Fruit fly (Drosophila melanogaster) whole organism, embryonic: ENCODE measurements around the gene aralar1.

ENCODE experiments used
- Asciz ChIP-seq: fragments of 200-800 bp; sonication (Bioruptor generic); optimal IDR thresholded peaks from 2 replicates; lab custom pipeline; 2017; ENCODE audit warnings: missing biosample characterization, mild to moderate bottlenecking, missing genetic modification characterization, missing genetic modification reagents
- CG10431 ChIP-seq: fragments of 200-800 bp; sonication (Bioruptor generic); optimal IDR thresholded peaks from 3 replicates; lab custom pipeline; 2018; ENCODE audit warnings: missing biosample characterization, mild to moderate bottlenecking, missing genetic modification characterization
- CG1233 ChIP-seq: fragments of 200-800 bp; sonication (Bioruptor generic); optimal IDR thresholded peaks from 4 replicates; lab custom pipeline; 2018; ENCODE audit warnings: missing biosample characterization, mild to moderate bottlenecking, missing genetic modification characterization
- CG12659 ChIP-seq: fragments of 200-800 bp; sonication (Bioruptor generic); optimal IDR thresholded peaks from 3 replicates; lab custom pipeline; 2017; ENCODE audit warnings: mild to moderate bottlenecking, missing biosample characterization, missing genetic modification reagents, missing genetic modification characterization
- CG14710 ChIP-seq: fragments of 200-800 bp; sonication (Bioruptor generic); optimal IDR thresholded peaks from 3 replicates; lab custom pipeline; 2019; ENCODE audit warnings: missing biosample characterization, mild to moderate bottlenecking, missing genetic modification characterization, moderate library complexity
- CG16813 ChIP-seq: fragments of 200-800 bp; sonication (Bioruptor generic); IDR thresholded peaks from 3 replicates; pipeline ENCODE4 v1.3.6; 2022; ENCODE audit warnings: missing biosample characterization, missing genetic modification characterization; ENCODE audit not compliant: partially characterized antibody
- CG2712 ChIP-seq: fragments of 200-800 bp; optimal IDR thresholded peaks from 3 replicates; lab custom pipeline; 2019; ENCODE audit warnings: missing biosample characterization, mild to moderate bottlenecking, missing genetic modification characterization, moderate library complexity
- CG3995 ChIP-seq: fragments of 200-800 bp; sonication (Bioruptor generic); optimal IDR thresholded peaks from 3 replicates; lab custom pipeline; 2016; ENCODE audit warnings: missing biosample characterization, missing genetic modification characterization
- CG4820 ChIP-seq: fragments of 200-800 bp; sonication (Bioruptor generic); optimal IDR thresholded peaks from 3 replicates; lab custom pipeline; 2016; ENCODE audit warnings: missing biosample characterization, missing genetic modification characterization
- CG6791 ChIP-seq: fragments of 200-800 bp; sonication (Bioruptor generic); IDR thresholded peaks from 3 replicates; pipeline ENCODE4 v1.3.6; 2022; ENCODE audit warnings: missing biosample characterization, missing genetic modification characterization; ENCODE audit not compliant: partially characterized antibody
- CG7963 ChIP-seq: fragments of 200-800 bp; sonication (Bioruptor generic); IDR thresholded peaks from 3 replicates; pipeline ENCODE4 v1.3.6; 2022; ENCODE audit warnings: missing biosample characterization, missing genetic modification characterization; ENCODE audit not compliant: partially characterized antibody
- CG7987 ChIP-seq: fragments of 200-800 bp; sonication (Bioruptor generic); optimal IDR thresholded peaks from 2 replicates; lab custom pipeline; 2018; ENCODE audit warnings: missing biosample characterization, mild to moderate bottlenecking, missing genetic modification characterization, moderate library complexity
- CG9797 ChIP-seq: fragments of 200-800 bp; sonication (Bioruptor generic); optimal IDR thresholded peaks from 3 replicates; lab custom pipeline; 2018; ENCODE audit warnings: missing biosample characterization, mild to moderate bottlenecking, missing genetic modification characterization
- CG9876 ChIP-seq: fragments of 200-800 bp; sonication (Bioruptor generic); optimal IDR thresholded peaks from 2 replicates; lab custom pipeline; 2016; ENCODE audit warnings: missing biosample characterization, missing genetic modification characterization
- CHES-1-like ChIP-seq: fragments of 200-800 bp; sonication (Bioruptor generic); optimal IDR thresholded peaks from 2 replicates; lab custom pipeline; 2016; ENCODE audit warnings: missing biosample characterization, missing genetic modification characterization
- CTCF ChIP-seq: fragments of 200-800 bp; sonication (Bioruptor generic); optimal IDR thresholded peaks from 2 replicates; lab custom pipeline; 2017; ENCODE audit warnings: missing biosample characterization, mild to moderate bottlenecking, missing genetic modification characterization, moderate library complexity
- CkIIα-i1 ChIP-seq: fragments of 200-800 bp; sonication (Bioruptor generic); IDR thresholded peaks from 2 replicates; pipeline ENCODE4 v1.3.6; 2022; ENCODE audit warnings: missing biosample characterization, missing genetic modification characterization
- D19A ChIP-seq: fragments of 200-800 bp; optimal IDR thresholded peaks from 3 replicates; lab custom pipeline; 2019; ENCODE audit warnings: missing biosample characterization, mild to moderate bottlenecking, missing genetic modification characterization, moderate library complexity
- Doc3 ChIP-seq: fragments of 200-800 bp; sonication (Bioruptor generic); IDR thresholded peaks from 3 replicates; pipeline ENCODE4 v1.3.6; 2022; ENCODE audit warnings: missing biosample characterization, missing genetic modification characterization; ENCODE audit not compliant: partially characterized antibody
- Dref ChIP-seq: fragments of 200-800 bp; sonication (Bioruptor generic); IDR thresholded peaks from 2 replicates; pipeline ENCODE4 v1.3.6; 2022; ENCODE audit warnings: missing biosample characterization, missing genetic modification characterization
- Fer1 ChIP-seq: fragments of 200-800 bp; sonication (Bioruptor generic); optimal IDR thresholded peaks from 2 replicates; lab custom pipeline; 2017; ENCODE audit warnings: missing biosample characterization, mild to moderate bottlenecking, missing genetic modification characterization
- HmgZ ChIP-seq: fragments of 200-800 bp; sonication (Bioruptor generic); optimal IDR thresholded peaks from 2 replicates; lab custom pipeline; 2018; ENCODE audit warnings: missing biosample characterization, mild to moderate bottlenecking, missing genetic modification characterization
- MBD-R2 ChIP-seq: fragments of 200-800 bp; sonication (Bioruptor generic); IDR thresholded peaks from 2 replicates; pipeline ENCODE4 v1.3.6; 2022; ENCODE audit warnings: missing biosample characterization, missing genetic modification characterization
- MESR4 ChIP-seq: fragments of 200-800 bp; sonication (Bioruptor generic); optimal IDR thresholded peaks from 2 replicates; lab custom pipeline; 2018; ENCODE audit warnings: missing biosample characterization, mild to moderate bottlenecking, missing genetic modification characterization, moderate library complexity
- MTF-1 ChIP-seq: fragments of 200-800 bp; sonication (Bioruptor generic); optimal IDR thresholded peaks from 2 replicates; lab custom pipeline; 2018; ENCODE audit warnings: missing biosample characterization, mild to moderate bottlenecking, missing genetic modification characterization, borderline replicate concordance
- Opbp ChIP-seq: fragments of 200-800 bp; sonication (Bioruptor generic); IDR thresholded peaks from 3 replicates; pipeline ENCODE4 v1.3.6; 2022; ENCODE audit warnings: missing biosample characterization, missing genetic modification characterization; ENCODE audit not compliant: partially characterized antibody
- Scr ChIP-seq: fragments of 200-800 bp; sonication (Bioruptor generic); IDR thresholded peaks from 2 replicates; pipeline ENCODE4 v1.3.6; 2022; ENCODE audit warnings: missing biosample characterization, missing genetic modification characterization; ENCODE audit not compliant: partially characterized antibody
- Sry-δ ChIP-seq: fragments of 200-800 bp; sonication (Bioruptor generic); optimal IDR thresholded peaks from 2 replicates; lab custom pipeline; 2016; ENCODE audit warnings: missing biosample characterization, missing genetic modification characterization
- Xrp1 ChIP-seq: fragments of 200-800 bp; sonication (Bioruptor generic); IDR thresholded peaks from 2 replicates; pipeline ENCODE4 v1.3.6; 2022; ENCODE audit warnings: missing biosample characterization, missing genetic modification characterization
- YL-1 ChIP-seq: fragments of 200-800 bp; sonication (Bioruptor generic); optimal IDR thresholded peaks from 3 replicates; lab custom pipeline; 2017; ENCODE audit warnings: missing biosample characterization, mild to moderate bottlenecking, missing genetic modification characterization
- ap ChIP-seq: fragments of 200-800 bp; sonication (Bioruptor generic); IDR thresholded peaks from 2 replicates; pipeline ENCODE4 v1.3.6; 2022; ENCODE audit warnings: missing biosample characterization, missing genetic modification characterization
- ci ChIP-seq: fragments of 200-800 bp; sonication (Bioruptor generic); IDR thresholded peaks from 3 replicates; pipeline ENCODE4 v1.3.6; 2022; ENCODE audit warnings: missing biosample characterization, missing genetic modification characterization
- crc ChIP-seq: fragments of 200-800 bp; sonication (Bioruptor generic); optimal IDR thresholded peaks from 2 replicates; lab custom pipeline; 2016; ENCODE audit warnings: missing biosample characterization, missing genetic modification characterization
- crp ChIP-seq, 2 experiments: fragments of 200-800 bp; sonication (Bioruptor generic); optimal IDR thresholded peaks; 2 replicates in 1 of 2; 3 replicates in 1 of 2; lab custom pipeline; 2017; ENCODE audit warnings: missing biosample characterization in 2 of 2, missing genetic modification characterization in 2 of 2, mild to moderate bottlenecking in 1 of 2, moderate library complexity in 1 of 2
- fd64A ChIP-seq: fragments of 200-800 bp; sonication (Bioruptor generic); optimal IDR thresholded peaks from 3 replicates; lab custom pipeline; 2018; ENCODE audit warnings: missing biosample characterization, mild to moderate bottlenecking, missing genetic modification characterization
- her ChIP-seq: fragments of 200-800 bp; sonication (Bioruptor generic); optimal IDR thresholded peaks from 2 replicates; lab custom pipeline; 2016; ENCODE audit warnings: missing biosample characterization, missing genetic modification characterization
- inv ChIP-seq: fragments of 200-800 bp; sonication (Bioruptor generic); IDR thresholded peaks from 2 replicates; pipeline ENCODE4 v1.3.6; 2022; ENCODE audit warnings: missing biosample characterization, missing genetic modification characterization; ENCODE audit not compliant: partially characterized antibody
- nerfin-2 ChIP-seq: fragments of 200-800 bp; sonication (Bioruptor generic); IDR thresholded peaks from 2 replicates; pipeline ENCODE4 v1.3.6; 2022; ENCODE audit warnings: missing biosample characterization, missing genetic modification characterization; ENCODE audit not compliant: partially characterized antibody
- nmo ChIP-seq: fragments of 200-800 bp; sonication (Bioruptor generic); optimal IDR thresholded peaks from 2 replicates; lab custom pipeline; 2018; ENCODE audit warnings: missing biosample characterization, mild to moderate bottlenecking, missing genetic modification characterization, moderate library complexity
- onecut ChIP-seq: fragments of 200-800 bp; sonication (Bioruptor generic); IDR thresholded peaks from 2 replicates; pipeline ENCODE4 v1.3.6; 2022; ENCODE audit warnings: missing biosample characterization, missing genetic modification characterization
- repo ChIP-seq: fragments of 200-800 bp; sonication (Bioruptor generic); optimal IDR thresholded peaks from 2 replicates; lab custom pipeline; 2016; ENCODE audit warnings: missing biosample characterization, missing genetic modification characterization
- seq ChIP-seq: fragments of 200-800 bp; sonication (Bioruptor generic); IDR thresholded peaks from 2 replicates; pipeline ENCODE4 v1.3.6; 2022; ENCODE audit warnings: missing biosample characterization, missing genetic modification characterization
- slbo ChIP-seq: fragments of 200-800 bp; sonication (Bioruptor generic); IDR thresholded peaks from 2 replicates; pipeline ENCODE4 v1.3.6; 2022; ENCODE audit warnings: missing biosample characterization, missing genetic modification characterization
- sna ChIP-seq: fragments of 200-800 bp; sonication (Bioruptor generic); IDR thresholded peaks from 2 replicates; pipeline ENCODE4 v1.3.6; 2022; ENCODE audit warnings: missing biosample characterization, missing genetic modification characterization; ENCODE audit not compliant: partially characterized antibody
- stwl ChIP-seq: fragments of 200-800 bp; sonication (Bioruptor generic); optimal IDR thresholded peaks from 3 replicates; lab custom pipeline; 2018; ENCODE audit warnings: missing biosample characterization, mild to moderate bottlenecking, missing genetic modification characterization, moderate library complexity
- sug ChIP-seq: fragments of 200-800 bp; optimal IDR thresholded peaks from 2 replicates; lab custom pipeline; 2019; ENCODE audit warnings: missing biosample characterization, mild to moderate bottlenecking, missing genetic modification characterization, moderate library complexity
- twi ChIP-seq: fragments of 200-800 bp; optimal IDR thresholded peaks from 2 replicates; lab custom pipeline; 2019; ENCODE audit warnings: missing biosample characterization, mild to moderate bottlenecking, missing genetic modification characterization, moderate library complexity
- unc-4 ChIP-seq: fragments of 200-800 bp; sonication (Bioruptor generic); IDR thresholded peaks from 2 replicates; pipeline ENCODE4 v1.3.6; 2022; ENCODE audit warnings: missing biosample characterization, missing genetic modification characterization; ENCODE audit not compliant: partially characterized antibody
- zen2 ChIP-seq: fragments of 200-800 bp; sonication (Bioruptor generic); IDR thresholded peaks from 3 replicates; pipeline ENCODE4 v1.3.6; 2022; ENCODE audit warnings: missing biosample characterization, missing genetic modification characterization; ENCODE audit not compliant: partially characterized antibody

Gene aralar1

DNA sequence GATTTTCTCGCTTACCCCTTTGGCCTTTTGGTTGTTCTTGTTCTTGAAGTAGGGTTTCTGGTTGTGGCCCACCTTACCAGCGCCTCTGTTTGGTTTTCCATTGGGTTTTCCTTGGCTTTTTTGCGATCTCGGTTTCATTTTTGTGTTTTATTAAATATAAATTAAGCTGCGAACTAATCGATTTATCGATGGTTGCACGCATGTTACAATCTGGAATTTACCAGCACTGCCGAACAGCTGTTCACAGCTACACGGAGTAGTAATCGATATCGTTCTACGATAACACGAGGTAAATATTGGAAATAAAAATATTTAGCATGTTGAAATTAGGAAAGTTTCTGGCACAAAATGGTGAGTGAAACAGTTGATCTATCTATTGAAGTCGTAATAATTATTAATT, 32.0 kb downstream of the aralar1 start, which contains the start of the genes CG15535 and mRpS18C (continued):
- peak; percentile 76 for TF ChIP-seq CG16813 (GFP tag; lab: Robert Waterston, UW)
- no peak for TF ChIP-seq D19A (tag; lab: Kevin White, UChicago)
- peak; percentile 63 for TF ChIP-seq nerfin-2 (GFP tag; lab: Robert Waterston, UW)
- 0 out of 2 replicates have a peak, but pooled peaks have one; percentile 21 for TF ChIP-seq slbo (GFP tag; lab: Robert Waterston, UW)
- peak; percentile 83 for TF ChIP-seq zen2 (GFP tag; lab: Robert Waterston, UW)
- TF ChIP-seq Asciz (GFP tag; lab: Kevin White, UChicago), result no peak
- peak; percentile 40 for TF ChIP-seq HmgZ
- TF ChIP-seq Xrp1, result no peak
- no peak for TF ChIP-seq CG4820
- TF ChIP-seq MTF-1 (GFP tag; lab: Kevin White, UChicago), result peak; percentile 11
- TF ChIP-seq inv (GFP tag; lab: Robert Waterston, UW), result peak; percentile 55
- peak; percentile 87 for TF ChIP-seq stwl (tag; lab: Kevin White, UChicago)
- TF ChIP-seq Opbp (GFP tag; lab: Robert Waterston, UW), result peak; percentile 83; the same call in 2 of the 3 replicates
- TF ChIP-seq CG3995, result peak; percentile 6
- TF ChIP-seq crc (GFP tag; lab: Kevin White, UChicago), result no peak
- peak; percentile 89 for TF ChIP-seq Dref (GFP tag; lab: Robert Waterston, UW)
- TF ChIP-seq CG7987 (GFP tag; lab: Kevin White, UChicago), result peak; percentile 3
- peak; percentile 80 for TF ChIP-seq unc-4 (GFP tag; lab: Robert Waterston, UW)
- peak; percentile 12 for TF ChIP-seq Fer1 (GFP tag; lab: Kevin White, UChicago)
- TF ChIP-seq repo, result no peak
- no peak for TF ChIP-seq fd64A
- peak; percentile 57 for TF ChIP-seq CG12659 (GFP tag; lab: Kevin White, UChicago)
- peak; percentile 8 for TF ChIP-seq CG10431
- peak; percentile 73 for TF ChIP-seq Doc3 (GFP tag; lab: Robert Waterston, UW)
- TF ChIP-seq Scr (GFP tag; lab: Robert Waterston, UW), result peak; percentile 75
- TF ChIP-seq crp (GFP tag; optimal IDR thresholded peaks at IDR 0.05; lab: Kevin White, UChicago), result peak; percentile 82 to 96
- TF ChIP-seq ap (GFP tag; lab: Robert Waterston, UW), result no peak
- peak; percentile 11 for TF ChIP-seq twi (tag; lab: Kevin White, UChicago)
- TF ChIP-seq CG7963 (GFP tag; lab: Robert Waterston, UW), result peak; percentile 76
- TF ChIP-seq MBD-R2 (GFP tag; lab: Robert Waterston, UW), result peak; percentile 94
- peak; percentile 83 for TF ChIP-seq CG6791 (GFP tag; lab: Robert Waterston, UW)
- TF ChIP-seq MESR4 (GFP tag; lab: Kevin White, UChicago), result peak; percentile 64
- no peak for TF ChIP-seq seq (GFP tag; lab: Robert Waterston, UW)
- peak; percentile 22 for TF ChIP-seq nmo (GFP tag; lab: Kevin White, UChicago)
- peak; percentile 27 for TF ChIP-seq CG14710 (tag; lab: Kevin White, UChicago)
- TF ChIP-seq YL-1 (GFP tag; lab: Kevin White, UChicago), result peak; percentile 85
- TF ChIP-seq CG9876 (GFP tag; lab: Kevin White, UChicago), result no peak
- peak; percentile 15 for TF ChIP-seq CHES-1-like
- TF ChIP-seq her, result no peak
- peak; percentile 23 for TF ChIP-seq CG2712
- peak; percentile 71 for TF ChIP-seq CTCF (GFP tag; lab: Kevin White, UChicago)
- TF ChIP-seq sna (GFP tag; lab: Robert Waterston, UW), result peak; percentile 86
- TF ChIP-seq ci (GFP tag; lab: Robert Waterston, UW), result peak; percentile 5; the same call in 1 of the 3 replicates
- TF ChIP-seq onecut, result peak; percentile 84
- peak; percentile 22 for TF ChIP-seq sug
- TF ChIP-seq CG9797 (GFP tag; lab: Kevin White, UChicago), result peak; percentile 21
- no peak for TF ChIP-seq CG1233 (GFP tag; lab: Kevin White, UChicago)
- peak; percentile 56 for TF ChIP-seq Sry-δ (GFP tag; lab: Kevin White, UChicago)
- no peak for TF ChIP-seq CkIIα-i1 (GFP tag; lab: Robert Waterston, UW)
